Worm (Caenorhabditis elegans): ENCODE results near the gene btb-2.

Gene btb-2

DNA sequence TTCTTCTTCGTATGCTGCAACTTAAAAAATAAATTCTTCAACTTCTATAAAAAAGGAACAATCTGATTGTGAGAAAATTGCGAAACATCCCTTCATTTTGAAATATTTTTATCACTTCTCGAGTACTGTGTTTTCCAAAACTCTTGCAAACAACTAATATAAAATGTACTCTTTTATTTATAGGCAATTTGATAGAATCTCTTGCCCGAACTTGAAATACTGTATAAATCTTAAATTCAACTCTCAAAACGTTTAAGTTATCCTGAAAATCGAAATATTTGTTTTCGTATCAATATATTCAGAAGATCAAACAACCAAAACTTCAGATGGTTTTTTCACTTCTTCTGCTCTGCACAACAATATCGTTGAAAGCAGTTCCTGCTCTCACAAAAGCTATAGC is 15.3 kb upstream of the btb-2 start, which contains the start of gene F58F12.4:
Gene F58F12.4 (plus strand): TSS at position 301 of the 400 bp plus-strand sequence.
- no peak for TF ChIP-seq unc-62 (GFP tag; optimal IDR thresholded peaks at IDR 0.05)

DNA sequence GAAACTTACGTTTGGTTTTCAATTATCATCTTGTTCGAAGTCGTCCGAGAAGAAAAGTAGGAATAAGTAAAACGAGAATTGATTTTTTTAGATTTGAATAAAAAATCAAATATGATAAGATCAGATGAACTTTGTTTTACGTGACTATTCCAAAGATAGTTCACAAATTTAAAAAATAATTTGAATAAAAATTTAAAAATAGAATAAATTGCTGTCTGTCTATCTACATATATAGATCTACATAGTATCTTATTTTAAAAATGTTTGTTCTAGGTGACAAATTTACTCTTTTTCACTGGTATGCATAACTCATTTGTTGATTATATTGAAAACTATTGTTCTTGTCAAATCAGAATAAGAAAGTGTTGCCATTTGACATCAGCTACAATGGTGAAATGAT is 13.8 kb upstream of the btb-2 start, which contains the start of gene F58F12.2:
Gene F58F12.2 (minus strand): TSS at position 101 of the 400 bp plus-strand sequence.
- TF ChIP-seq unc-62 (GFP tag; optimal IDR thresholded peaks at IDR 0.05) = no peak

DNA sequence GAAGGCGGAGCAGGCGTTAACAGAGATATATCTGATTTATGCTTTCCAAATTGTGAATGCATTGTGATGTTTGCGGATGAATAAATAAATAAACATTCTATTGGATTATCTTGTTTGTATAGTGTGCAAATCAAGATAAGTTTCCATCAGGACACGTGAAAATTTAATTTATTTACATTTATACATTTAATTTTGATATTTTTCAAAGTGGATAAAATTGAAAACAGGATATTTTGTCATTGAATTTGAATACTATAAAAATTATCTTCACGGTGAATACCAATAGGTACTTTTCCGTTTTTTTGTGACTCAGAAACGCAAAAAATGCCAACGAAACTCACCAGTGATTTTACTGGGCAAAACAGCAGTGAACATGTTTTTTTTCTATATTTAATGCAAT is 10.6 kb upstream of the btb-2 start, which contains the start of gene F58F12.3:
Gene F58F12.3 (minus strand): TSS at position 101 of the 400 bp plus-strand sequence.
- TF ChIP-seq unc-62 (GFP tag; optimal IDR thresholded peaks at IDR 0.05) = no peak

- no peak for TF ChIP-seq unc-62 (GFP tag; optimal IDR thresholded peaks at IDR 0.05)
Measured at ce11 chrII:6394037-6394436, 7.7 kb upstream of the btb-2 start.

ce11 chrII:6398406-6398805 is 3.3 kb upstream of the btb-2 start, which contains the start of gene zig-10:
Gene zig-10, plus strand, starts transcription at chrII:6398706.
- no peak for TF ChIP-seq unc-62 (GFP tag; optimal IDR thresholded peaks at IDR 0.05)

DNA sequence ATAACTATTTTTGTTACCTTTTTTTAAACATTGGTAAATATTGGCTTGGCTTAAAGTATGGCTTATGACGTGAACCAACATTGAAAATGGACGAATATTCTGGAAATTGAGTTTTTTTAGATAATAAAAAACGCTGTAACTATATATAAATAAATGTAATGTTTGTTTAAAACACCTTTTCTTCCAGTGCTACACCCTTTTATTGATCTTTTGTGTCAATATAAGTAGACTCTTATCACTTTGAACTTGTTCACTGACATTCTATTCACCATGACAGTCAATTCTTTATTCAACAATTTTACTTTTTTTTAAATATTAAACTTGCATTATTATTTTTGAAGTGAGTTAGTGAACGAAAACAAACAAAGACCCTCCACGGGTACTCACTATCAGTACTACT is 1.5 kb downstream of the btb-2 start, which contains the start of gene T25D10.1:
Gene T25D10.1 (plus strand): TSS at position 169 of the 400 bp plus-strand sequence.
- TF ChIP-seq unc-62 (GFP tag; optimal IDR thresholded peaks at IDR 0.05) = no peak

DNA sequence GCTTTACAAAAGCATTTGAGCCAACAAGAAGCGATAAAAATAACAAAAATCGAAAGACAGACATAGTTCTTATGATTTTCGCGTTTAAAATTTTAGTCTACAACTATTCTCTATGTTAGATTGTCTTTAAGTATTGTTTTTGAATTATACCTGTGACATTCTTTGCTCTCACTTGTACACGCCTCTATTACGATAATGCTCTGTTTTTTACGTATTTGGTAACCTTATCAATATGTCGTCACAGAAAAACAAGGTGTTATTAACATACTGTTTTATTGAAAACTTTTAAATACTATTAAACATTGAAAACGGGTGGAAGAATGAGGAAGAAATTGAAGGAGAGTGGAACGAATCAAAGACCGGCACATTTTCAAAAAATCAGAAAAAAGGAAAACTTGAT is 5.5 kb downstream of the btb-2 start, which contains the start of gene spp-11:
Gene spp-11 (minus strand): TSS at position 101 of the 400 bp plus-strand sequence.
- TF ChIP-seq unc-62 (GFP tag; optimal IDR thresholded peaks at IDR 0.05) = no peak

ce11 chrII:6409098-6409497 is 7.3 kb downstream of the btb-2 start:
- no peak for TF ChIP-seq unc-62 (GFP tag; optimal IDR thresholded peaks at IDR 0.05)

ce11 chrII:6410181-6410580 is 8.4 kb downstream of the btb-2 start, which contains the start of gene T25D10.4:
Gene T25D10.4, minus strand, starts transcription at chrII:6410281.
- no peak for TF ChIP-seq unc-62 (GFP tag; optimal IDR thresholded peaks at IDR 0.05)

DNA sequence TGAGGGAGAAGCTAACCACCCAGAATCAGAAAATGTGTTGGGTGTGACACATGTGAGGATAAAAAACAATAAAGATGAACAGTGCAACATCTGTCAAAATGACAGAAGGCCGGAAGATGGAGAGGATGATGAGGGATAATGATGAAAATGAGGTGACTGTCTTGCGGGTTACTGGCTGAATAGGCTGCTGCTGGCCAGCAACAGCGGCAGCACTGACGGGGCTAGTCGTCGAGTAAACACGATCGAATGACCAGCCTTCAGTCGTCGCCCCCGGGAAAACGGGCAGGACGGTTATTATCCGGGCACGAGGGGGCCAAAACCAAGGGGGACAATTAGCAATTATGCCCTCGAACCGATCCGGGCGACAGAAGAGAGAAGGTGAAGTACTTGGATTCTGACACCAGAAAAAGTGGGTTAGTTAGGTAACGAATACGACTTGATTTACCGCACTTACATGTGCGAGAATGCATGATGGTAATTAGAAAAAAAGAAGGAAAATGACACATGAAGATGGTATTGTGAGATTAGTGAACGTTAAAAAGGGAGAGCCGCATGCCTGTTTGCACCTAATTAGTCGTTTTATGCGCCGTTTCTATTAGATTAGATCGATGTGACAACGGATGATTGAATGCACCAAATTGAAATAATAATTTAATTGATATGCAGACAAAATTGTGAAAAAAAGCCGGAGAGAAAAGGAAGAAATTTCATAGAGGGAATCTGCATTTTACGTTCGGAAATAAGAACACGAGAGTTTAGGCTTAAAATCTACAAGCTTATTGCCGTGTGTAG is 10.1 kb downstream of the btb-2 start:
- TF ChIP-seq unc-62 (GFP tag; optimal IDR thresholded peaks at IDR 0.05) = no peak

DNA sequence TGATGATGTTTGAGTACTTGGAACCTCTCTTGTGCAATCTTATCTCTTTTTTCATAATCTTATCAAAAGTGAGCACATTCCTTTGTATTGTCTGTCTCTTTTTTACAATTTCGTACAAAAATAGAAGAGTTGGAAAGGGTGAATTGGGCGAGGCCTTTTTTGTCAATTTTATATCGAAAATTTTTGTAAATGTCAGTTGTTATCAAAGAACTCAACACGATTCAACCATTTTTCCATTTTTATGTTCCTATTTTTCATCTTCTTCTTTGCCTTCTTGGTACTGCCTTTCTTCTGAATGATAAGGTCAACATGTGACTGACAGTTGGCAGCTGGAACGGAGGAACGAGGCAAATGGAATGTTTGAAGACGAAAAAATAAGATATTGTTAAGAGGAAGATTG is 12.0 kb downstream of the btb-2 start:
- TF ChIP-seq unc-62 (GFP tag; optimal IDR thresholded peaks at IDR 0.05) = no peak

ce11 chrII:6417999-6418398 is 16.2 kb downstream of the btb-2 start:
- no peak for TF ChIP-seq unc-62 (GFP tag; optimal IDR thresholded peaks at IDR 0.05)

DNA sequence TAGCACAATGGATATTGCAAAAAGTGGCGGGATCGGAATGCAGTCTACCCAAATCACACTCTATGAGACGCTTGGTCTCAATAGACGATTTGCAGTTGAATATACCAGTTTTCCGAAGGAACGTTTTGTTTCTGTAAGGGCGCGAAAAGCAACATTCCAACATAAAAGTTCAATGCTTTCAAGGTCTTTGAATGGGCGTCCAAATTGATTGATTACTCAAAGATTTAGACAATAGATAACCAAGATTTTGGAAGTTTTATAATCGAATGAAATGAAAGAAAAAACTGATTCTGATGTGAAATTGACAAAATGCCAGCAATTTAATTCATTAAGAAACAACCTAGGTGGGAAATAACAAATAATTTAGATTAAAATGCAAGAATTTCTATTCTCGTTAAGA is 17.4 kb downstream of the btb-2 start:
- TF ChIP-seq unc-62 (GFP tag; optimal IDR thresholded peaks at IDR 0.05) = no peak

DNA sequence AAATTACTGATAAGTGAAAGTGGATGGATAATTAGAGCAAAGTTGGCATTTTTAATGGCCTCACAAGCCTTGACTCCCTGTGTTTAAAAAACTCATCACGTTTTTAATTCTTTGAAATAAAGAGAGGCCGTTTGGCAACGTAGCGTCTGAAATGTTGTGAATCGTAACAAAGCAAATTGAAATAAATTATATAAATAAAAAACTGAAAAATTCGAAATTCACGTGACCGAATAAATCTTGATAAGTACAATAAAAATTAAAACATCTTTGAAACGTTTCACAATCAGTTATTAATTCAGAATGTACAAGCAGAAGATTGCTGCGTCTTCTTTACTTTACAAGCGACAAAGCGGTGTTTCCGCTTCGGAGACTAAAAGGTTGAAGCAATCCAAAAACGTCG is 21.1 kb downstream of the btb-2 start, which contains the start of gene K03H9.3:
Gene K03H9.3 (plus strand): TSS at position 301 of the 400 bp plus-strand sequence.
- no peak for TF ChIP-seq unc-62 (GFP tag; optimal IDR thresholded peaks at IDR 0.05)

ce11 chrII:6425993-6426392 is 24.2 kb downstream of the btb-2 start, which contains the start of gene col-75:
Gene col-75, plus strand, starts transcription at chrII:6426293.
- TF ChIP-seq unc-62 (GFP tag; optimal IDR thresholded peaks at IDR 0.05) = no peak

- TF ChIP-seq unc-62 (GFP tag; optimal IDR thresholded peaks at IDR 0.05) = no peak
Measured at ce11 chrII:6436845-6437244, 35.1 kb downstream of the btb-2 start.

ce11 chrII:6441128-6441527 is 39.4 kb downstream of the btb-2 start, which contains the start of gene cutl-16:
Gene cutl-16, plus strand, starts transcription at chrII:6441428.
- TF ChIP-seq unc-62 (GFP tag; optimal IDR thresholded peaks at IDR 0.05) = no peak

Measured in whole organism, dauer.